Fruit fly (Drosophila melanogaster) whole organism, prepupa: Measurements from ENCODE around the gene fry.

Experiments used
- CG4318 ChIP-seq: fragments of 200-800 bp; sonication (Bioruptor generic); optimal IDR thresholded peaks from 3 replicates; lab custom pipeline; 2017; ENCODE audit warnings: missing biosample characterization, mild to moderate bottlenecking, missing genetic modification characterization
- CG6276 ChIP-seq: fragments of 200-800 bp; sonication (Bioruptor generic); optimal IDR thresholded peaks from 2 replicates; lab custom pipeline; 2017; ENCODE audit warnings: missing biosample characterization, mild to moderate bottlenecking, missing genetic modification characterization
- Ets21C ChIP-seq: fragments of 200-800 bp; sonication (Bioruptor generic); optimal IDR thresholded peaks from 3 replicates; lab custom pipeline; 2016; ENCODE audit warnings: missing biosample characterization, missing genetic modification characterization
- Hr38 ChIP-seq: sonication (Bioruptor generic); optimal IDR thresholded peaks from 2 replicates; lab custom pipeline; 2016; ENCODE audit warnings: missing biosample characterization, missing genetic modification characterization
- Hr39 ChIP-seq: fragments of 200-800 bp; sonication (Bioruptor generic); optimal IDR thresholded peaks from 2 replicates; lab custom pipeline; 2016; ENCODE audit warnings: missing biosample characterization, missing genetic modification characterization
- Hr4 ChIP-seq: fragments of 200-800 bp; sonication (Bioruptor generic); optimal IDR thresholded peaks from 3 replicates; lab custom pipeline; 2016; ENCODE audit warnings: missing biosample characterization, missing genetic modification characterization
- OdsH ChIP-seq: fragments of 200-800 bp; sonication (Bioruptor generic); optimal IDR thresholded peaks from 3 replicates; lab custom pipeline; 2016; ENCODE audit warnings: missing biosample characterization, missing genetic modification characterization
- Sox15 ChIP-seq: fragments of 200-800 bp; sonication (Bioruptor generic); optimal IDR thresholded peaks from 3 replicates; lab custom pipeline; 2016; ENCODE audit warnings: missing biosample characterization, missing genetic modification characterization
- dsx ChIP-seq: fragments of 200-800 bp; optimal IDR thresholded peaks from 3 replicates; lab custom pipeline; 2019; ENCODE audit warnings: missing biosample characterization, mild to moderate bottlenecking, missing genetic modification characterization, moderate library complexity; ENCODE audit not compliant: poor library complexity, severe bottlenecking
- spab ChIP-seq: fragments of 200-800 bp; sonication (Bioruptor generic); optimal IDR thresholded peaks from 2 replicates; lab custom pipeline; 2017; ENCODE audit warnings: missing biosample characterization, mild to moderate bottlenecking, missing genetic modification characterization, missing genetic modification reagents

DNA sequence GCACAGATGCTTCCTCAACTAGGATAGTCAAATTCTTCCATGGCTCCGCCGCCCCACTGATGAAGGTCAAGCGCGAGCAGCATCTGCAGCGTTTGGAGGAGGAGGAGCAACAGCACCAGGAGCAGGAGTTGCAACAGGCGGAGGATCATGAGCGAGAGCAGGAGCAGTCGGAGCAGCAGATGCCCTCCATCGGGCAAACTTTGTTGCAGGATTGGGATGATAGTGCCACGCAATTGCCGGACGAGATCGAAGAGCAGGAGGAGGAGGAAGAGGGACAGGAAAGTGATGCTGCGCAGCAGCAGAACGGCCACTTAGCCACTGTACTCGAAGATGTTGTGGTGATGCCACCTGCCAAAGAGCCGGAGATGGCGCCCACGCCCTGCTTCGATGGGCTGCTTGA is 26.7 kb upstream of the fry start:
- TF ChIP-seq CG4318 (no peak), CG6276 (GFP tag; lab: Kevin White, UChicago) (no peak), spab (GFP tag; lab: Kevin White, UChicago) (no peak), Hr38 (no peak), Sox15 (GFP tag; lab: Kevin White, UChicago) (no peak), Ets21C (GFP tag; lab: Kevin White, UChicago) (no peak), Hr4 (GFP tag; lab: Kevin White, UChicago) (no peak), dsx (GFP tag; lab: Kevin White, UChicago) (no peak), Hr39 (no peak), OdsH (GFP tag; lab: Kevin White, UChicago) (no peak)
